Worm (Caenorhabditis elegans) whole organism, mixed stage, embryonic: Measurements from ENCODE around the gene C34C12.9.

ENCODE experiments used
- bed-3 ChIP-seq: fragments of 200-800 bp; sonication (Bioruptor generic); optimal IDR thresholded peaks from 3 replicates; lab custom pipeline; 2018; ENCODE audit warnings: mild to moderate bottlenecking, missing genetic modification characterization, moderate library complexity, missing compliant biosample characterization
- ceh-39 ChIP-seq: fragments of 150-350 bp; optimal IDR thresholded peaks from 2 replicates; lab custom pipeline; 2014; ENCODE audit warnings: missing biosample characterization, missing genetic modification characterization
- cnd-1 ChIP-seq: fragments of 200-800 bp; sonication (Bioruptor generic); optimal IDR thresholded peaks from 2 replicates; lab custom pipeline; 2018; ENCODE audit warnings: mild to moderate bottlenecking, missing genetic modification characterization, missing compliant biosample characterization
- elt-3 ChIP-seq: fragments of 150-350 bp; optimal IDR thresholded peaks from 2 replicates; lab custom pipeline; 2014; ENCODE audit warnings: missing biosample characterization, missing genetic modification characterization
- ham-2 ChIP-seq: fragments of 200-800 bp; sonication (Bioruptor generic); optimal IDR thresholded peaks from 2 replicates; lab custom pipeline; 2018; ENCODE audit warnings: mild to moderate bottlenecking, missing genetic modification characterization, missing compliant biosample characterization
- lin-13 ChIP-seq: fragments of 150-350 bp; optimal IDR thresholded peaks from 2 replicates; lab custom pipeline; 2014; ENCODE audit warnings: missing biosample characterization, missing genetic modification characterization
- lsy-2 ChIP-seq: fragments of 150-350 bp; optimal IDR thresholded peaks from 2 replicates; lab custom pipeline; 2014; ENCODE audit warnings: missing biosample characterization, missing genetic modification characterization
- mab-5 ChIP-seq: fragments of 150-350 bp; optimal IDR thresholded peaks from 2 replicates; lab custom pipeline; 2014; ENCODE audit warnings: missing biosample characterization, missing genetic modification characterization
- mep-1 ChIP-seq: fragments of 150-350 bp; optimal IDR thresholded peaks from 2 replicates; lab custom pipeline; 2017; ENCODE audit warnings: missing biosample characterization, missing genetic modification reagents, missing genetic modification characterization, inconsistent platforms
- nhr-237 ChIP-seq: fragments of 150-350 bp; optimal IDR thresholded peaks from 2 replicates; lab custom pipeline; 2014; ENCODE audit warnings: missing biosample characterization, missing genetic modification characterization
- nhr-76 ChIP-seq: sonication (generic microtip); optimal IDR thresholded peaks from 2 replicates; lab custom pipeline; 2017; ENCODE audit warnings: missing biosample characterization, missing genetic modification characterization
- pha-4 ChIP-seq: fragments of 150-350 bp; optimal IDR thresholded peaks from 2 replicates; lab custom pipeline; 2018; ENCODE audit warnings: missing biosample characterization, missing genetic modification reagents, missing genetic modification characterization
- sem-2 ChIP-seq: fragments of 200-800 bp; sonication (Bioruptor generic); optimal IDR thresholded peaks from 2 replicates; lab custom pipeline; 2018; ENCODE audit warnings: mild to moderate bottlenecking, missing genetic modification characterization, missing compliant biosample characterization
- sptf-1 ChIP-seq: sonication (generic microtip); optimal IDR thresholded peaks from 2 replicates; lab custom pipeline; 2017; ENCODE audit warnings: mild to moderate bottlenecking, missing genetic modification characterization, moderate library complexity, missing compliant biosample characterization
- tbx-8 ChIP-seq: fragments of 200-800 bp; sonication (Bioruptor generic); optimal IDR thresholded peaks from 2 replicates; lab custom pipeline; 2018; ENCODE audit warnings: mild to moderate bottlenecking, missing genetic modification characterization, moderate library complexity, missing compliant biosample characterization
- unc-120 ChIP-seq: sonication (generic microtip); optimal IDR thresholded peaks from 2 replicates; lab custom pipeline; 2017; ENCODE audit warnings: missing genetic modification characterization, missing compliant biosample characterization; ENCODE audit not compliant: poor library complexity, severe bottlenecking
- zip-8 ChIP-seq: fragments of 150-350 bp; optimal IDR thresholded peaks from 2 replicates; lab custom pipeline; 2014; ENCODE audit warnings: missing biosample characterization, missing genetic modification characterization

Gene C34C12.9

ce11 chrIII:3429761-3430160, 45.6 kb downstream of the C34C12.9 start:
- TF ChIP-seq lsy-2 (tag; lab: Kevin White, UChicago) (no peak), zip-8 (tag; lab: Kevin White, UChicago) (no peak), bed-3 (no peak), mab-5 (no peak), elt-3 (tag; lab: Kevin White, UChicago) (no peak), nhr-237 (tag; lab: Kevin White, UChicago) (no peak), ham-2 (no peak), pha-4 (tag; lab: Kevin White, UChicago) (no peak), lin-13 (tag; lab: Kevin White, UChicago) (no peak), unc-120 (tag; lab: Kevin White, UChicago) (no peak)

- TF ChIP-seq sem-2 (GFP tag; lab: Kevin White, UChicago) (no peak), nhr-76 (no peak), nhr-237 (tag; lab: Kevin White, UChicago) (no peak)
Observed at ce11 chrIII:3428574-3428973, 46.7 kb downstream of the C34C12.9 start.

DNA sequence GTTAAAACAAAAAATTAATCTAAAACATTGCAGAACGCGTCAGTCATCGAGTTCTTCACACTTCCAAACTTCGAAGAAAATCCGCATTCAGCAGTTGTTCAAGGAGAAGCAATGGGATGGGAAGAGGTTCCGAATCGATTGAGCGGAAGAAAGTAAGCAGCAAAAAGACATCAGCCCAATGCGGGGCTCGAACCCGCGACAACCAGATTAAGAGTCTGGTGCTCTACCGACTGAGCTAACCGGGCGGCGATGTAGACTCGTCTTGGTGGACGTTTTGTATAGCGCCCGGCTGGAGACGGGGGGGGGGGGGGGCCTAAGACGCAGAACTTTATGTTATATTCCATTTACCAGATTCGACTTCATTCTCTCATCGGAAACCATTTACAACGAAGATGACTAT, 48.6 kb downstream of the C34C12.9 start:
- TF ChIP-seq sem-2 (GFP tag; lab: Kevin White, UChicago), result no peak
- no peak for TF ChIP-seq ceh-39 (tag; lab: Kevin White, UChicago)
- TF ChIP-seq tbx-8 (GFP tag; lab: Kevin White, UChicago), result peak; percentile 7
- TF ChIP-seq ham-2, result no peak

- TF ChIP-seq sem-2 (GFP tag; lab: Kevin White, UChicago) (no peak), mep-1 (tag; lab: Kevin White, UChicago) (no peak)
Observed at ce11 chrIII:3425438-3425837, 49.9 kb downstream of the C34C12.9 start, which contains the start of gene metl-18. Gene metl-18 (plus strand): TSS chrIII:3425738.

ce11 chrIII:3423924-3424323, 51.4 kb downstream of the C34C12.9 start:
- TF ChIP-seq sptf-1 (tag; lab: Kevin White, UChicago) (peak; percentile 16), nhr-237 (tag; lab: Kevin White, UChicago) (no peak), cnd-1 (tag; lab: Kevin White, UChicago) (no peak)
